Fruit fly (Drosophila melanogaster): ENCODE measurements around the gene chinmo.
A peak's percentile ranks its signal among the peaks of the same experiment; 100 is the strongest.

Gene chinmo

dm6 chr2L:1638650-1639549 lies 12.2 kb upstream of the chinmo start (continued):
- TF ChIP-seq Camta (GFP tag; optimal IDR thresholded peaks at IDR 0.05) (peak; percentile 99), ranshi (GFP tag; IDR thresholded peaks at IDR 0.05) (peak; percentile 97), CG1602 (GFP tag; optimal IDR thresholded peaks at IDR 0.05) (peak; percentile 98), GATAe (GFP tag; conservative IDR thresholded peaks at IDR 0.05) (peak; percentile 95), caup (GFP tag; optimal IDR thresholded peaks at IDR 0.05; ENCODE audit: severe bottlenecking) (peak; percentile 98), Xbp1 (GFP tag; optimal IDR thresholded peaks at IDR 0.05) (peak; percentile 99), stwl (tag; optimal IDR thresholded peaks at IDR 0.05) (no peak), Blimp-1 (GFP tag; optimal IDR thresholded peaks at IDR 0.05) (peak; percentile 94), bcd (GFP tag; optimal IDR thresholded peaks at IDR 0.05) (peak; percentile 100), gt (GFP tag; IDR thresholded peaks at IDR 0.05) (peak; percentile 95), Atf-2 (GFP tag; optimal IDR thresholded peaks at IDR 0.05) (peak; percentile 97), unpg (GFP tag; optimal IDR thresholded peaks at IDR 0.05) (peak; percentile 98), HLHmδ (GFP tag; optimal IDR thresholded peaks at IDR 0.05) (no peak), hkb (optimal IDR thresholded peaks at IDR 0.05) (peak; percentile 68), hkb (GFP tag; IDR thresholded peaks at IDR 0.05) (peak; percentile 98), pita (GFP tag; optimal IDR thresholded peaks at IDR 0.05) (no peak), grn (GFP tag; optimal IDR thresholded peaks at IDR 0.05) (peak; percentile 90), Dref (GFP tag; IDR thresholded peaks at IDR 0.05) (peak; percentile 43), Hsf (GFP tag; optimal IDR thresholded peaks at IDR 0.05) (peak; percentile 98), crp (GFP tag; optimal IDR thresholded peaks at IDR 0.05) (peak in 1 of 2 experiments; percentile 78), CG8359 (GFP tag; optimal IDR thresholded peaks at IDR 0.05; ENCODE audit: borderline replicate concordance) (peak; percentile 87), Poxn (GFP tag; IDR thresholded peaks at IDR 0.05) (peak; percentile 95), CG1529 (GFP tag; optimal IDR thresholded peaks at IDR 0.05) (peak; percentile 96), CG10654 (GFP tag; optimal IDR thresholded peaks at IDR 0.05) (peak; percentile 98), Hmx (GFP tag; optimal IDR thresholded peaks at IDR 0.05) (peak; percentile 97), CG10543 (GFP tag; optimal IDR thresholded peaks at IDR 0.05) (peak; percentile 84), Deaf1 (tag; optimal IDR thresholded peaks at IDR 0.05) (peak; percentile 93), CG30431 (GFP tag; optimal IDR thresholded peaks at IDR 0.05) (peak; percentile 97), ERR (GFP tag; optimal IDR thresholded peaks at IDR 0.05) (peak; percentile 95), Six4 (GFP tag; optimal IDR thresholded peaks at IDR 0.05) (peak; percentile 97), HLH3B (GFP tag; IDR thresholded peaks at IDR 0.05) (peak; percentile 98), CG11696 (GFP tag; IDR thresholded peaks at IDR 0.05) (peak; percentile 72), CG2875 (GFP tag; optimal IDR thresholded peaks at IDR 0.05) (peak; percentile 95), Neu2 (GFP tag; optimal IDR thresholded peaks at IDR 0.05; ENCODE audit: borderline replicate concordance) (peak; percentile 86), croc (GFP tag; conservative IDR thresholded peaks at IDR 0.05) (peak; percentile 98), CG15011 (GFP tag; optimal IDR thresholded peaks at IDR 0.05) (peak; percentile 99), ftz-f1 (GFP tag; optimal IDR thresholded peaks at IDR 0.05) (peak; percentile 29), CG15269 (tag; optimal IDR thresholded peaks at IDR 0.05) (peak; percentile 100), fd64A (GFP tag; optimal IDR thresholded peaks at IDR 0.05) (peak; percentile 72), tna (GFP tag; IDR thresholded peaks at IDR 0.05; ENCODE audit: partially characterized antibody) (no peak), TFAM (GFP tag; optimal IDR thresholded peaks at IDR 0.05) (peak; percentile 79), CG3163 (GFP tag; optimal IDR thresholded peaks at IDR 0.05) (peak; percentile 86), HLH54F (GFP tag; optimal IDR thresholded peaks at IDR 0.05) (peak; percentile 99), Atf3 (GFP tag; optimal IDR thresholded peaks at IDR 0.05) (peak; percentile 94), ap (GFP tag; IDR thresholded peaks at IDR 0.05) (peak; percentile 93), sob (GFP tag; IDR thresholded peaks at IDR 0.05) (peak; percentile 98), kni (GFP tag; optimal IDR thresholded peaks at IDR 0.05) (peak; percentile 5), YL-1 (GFP tag; optimal IDR thresholded peaks at IDR 0.05) (peak; percentile 89)
